Worm (Caenorhabditis elegans) whole organism, L4 larva: ENCODE data around the gene F59B10.5.

ENCODE experiments used
- F26F4.8 ChIP-seq: fragments of 200-800 bp; sonication (Bioruptor generic); conservative IDR thresholded peaks from 2 replicates; pipeline ENCODE4 v1.3.6; 2022; ENCODE audit warnings: missing genetic modification characterization, missing compliant biosample characterization
- F37D6.2 ChIP-seq: sonication (generic microtip); optimal IDR thresholded peaks from 2 replicates; lab custom pipeline; 2016; ENCODE audit warnings: mild to moderate bottlenecking, missing genetic modification characterization, missing compliant biosample characterization
- T20F7.1 ChIP-seq: fragments of 200-800 bp; sonication (Bioruptor generic); optimal IDR thresholded peaks from 2 replicates; lab custom pipeline; 2018; ENCODE audit warnings: mild to moderate bottlenecking, missing genetic modification characterization, missing compliant biosample characterization
- Y105C5A.15 ChIP-seq: fragments of 200-800 bp; sonication (Bioruptor generic); IDR thresholded peaks from 2 replicates; pipeline ENCODE4 v1.3.6; 2022; ENCODE audit warnings: missing genetic modification characterization, missing compliant biosample characterization
- Y48G9A.11 ChIP-seq: fragments of 200-800 bp; sonication (Bioruptor generic); IDR thresholded peaks from 2 replicates; pipeline ENCODE4 v1.3.6; 2022; ENCODE audit warnings: missing genetic modification reagents, missing genetic modification characterization, missing compliant biosample characterization
- Y75B8A.6 ChIP-seq: fragments of 200-800 bp; sonication (Bioruptor generic); IDR thresholded peaks from 2 replicates; pipeline ENCODE4 v1.3.6; 2022; ENCODE audit warnings: missing genetic modification reagents, missing genetic modification characterization, missing compliant biosample characterization
- aha-1 ChIP-seq: fragments of 150-350 bp; peaks from one replicate; lab custom pipeline; 2014; ENCODE audit warnings: missing biosample characterization, missing genetic modification characterization
- attf-4 ChIP-seq: sonication (generic microtip); optimal IDR thresholded peaks from 3 replicates; lab custom pipeline; 2017; ENCODE audit warnings: missing biosample characterization, missing genetic modification characterization
- ceh-28 ChIP-seq: fragments of 150-350 bp; optimal IDR thresholded peaks from 2 replicates; lab custom pipeline; 2014; ENCODE audit warnings: missing biosample characterization, missing genetic modification reagents, missing genetic modification characterization
- ceh-32 ChIP-seq: sonication (generic microtip); optimal IDR thresholded peaks from 2 replicates; lab custom pipeline; 2016; ENCODE audit warnings: mild to moderate bottlenecking, missing genetic modification characterization, missing compliant biosample characterization; ENCODE audit not compliant: poor library complexity
- ceh-44 ChIP-seq: fragments of 200-800 bp; sonication (Bioruptor generic); IDR thresholded peaks from 2 replicates; pipeline ENCODE4 v1.3.6; 2022; ENCODE audit warnings: missing genetic modification reagents, missing genetic modification characterization, missing compliant biosample characterization
- ceh-62 ChIP-seq: sonication (generic microtip); optimal IDR thresholded peaks from 2 replicates; lab custom pipeline; 2017; ENCODE audit warnings: missing biosample characterization, missing genetic modification characterization
- ceh-82 ChIP-seq: sonication (generic microtip); optimal IDR thresholded peaks from 2 replicates; lab custom pipeline; 2017; ENCODE audit warnings: missing biosample characterization, missing genetic modification characterization
- cey-2 ChIP-seq: sonication (generic microtip); optimal IDR thresholded peaks from 3 replicates; lab custom pipeline; 2017; ENCODE audit warnings: missing genetic modification characterization, mild to moderate bottlenecking, missing compliant biosample characterization, antibody characterized with exemption, borderline replicate concordance; ENCODE audit not compliant: insufficient read depth
- daf-16 ChIP-seq, 3 experiments: sonication (generic microtip); optimal IDR thresholded peaks; 2 replicates each; lab custom pipeline; 2016 to 2017; ENCODE audit warnings: missing genetic modification characterization in 3 of 3, missing genetic modification reagents in 3 of 3, mild to moderate bottlenecking in 2 of 3, missing compliant biosample characterization in 2 of 3, missing biosample characterization in 1 of 3, moderate library complexity in 1 of 3
- daf-19 ChIP-seq: fragments of 200-800 bp; sonication (Bioruptor generic); conservative IDR thresholded peaks from 2 replicates; pipeline ENCODE4 v1.3.6; 2022; ENCODE audit warnings: missing genetic modification characterization, missing compliant biosample characterization
- dmd-6 ChIP-seq: fragments of 200-800 bp; sonication (Bioruptor generic); IDR thresholded peaks from 2 replicates; pipeline ENCODE4 v1.3.6; 2022; ENCODE audit warnings: missing genetic modification reagents, missing genetic modification characterization, missing compliant biosample characterization
- dmd-8 ChIP-seq: fragments of 200-800 bp; sonication (Bioruptor generic); IDR thresholded peaks from 2 replicates; pipeline ENCODE4 v1.3.6; 2022; ENCODE audit warnings: missing genetic modification characterization, missing compliant biosample characterization
- dmd-9 ChIP-seq: fragments of 200-800 bp; sonication (Bioruptor generic); IDR thresholded peaks from 2 replicates; pipeline ENCODE4 v1.3.6; 2022; ENCODE audit warnings: missing genetic modification reagents, missing genetic modification characterization, missing compliant biosample characterization
- duxl-1 ChIP-seq: sonication (generic microtip); optimal IDR thresholded peaks from 2 replicates; lab custom pipeline; 2016; ENCODE audit warnings: mild to moderate bottlenecking, missing genetic modification characterization, moderate library complexity, missing compliant biosample characterization; ENCODE audit not compliant: poor library complexity
- dve-1 ChIP-seq: sonication (generic microtip); optimal IDR thresholded peaks from 2 replicates; lab custom pipeline; 2017; ENCODE audit warnings: antibody characterized with exemption, mild to moderate bottlenecking, missing genetic modification characterization, missing compliant biosample characterization; ENCODE audit not compliant: insufficient read depth
- egl-27 ChIP-seq: sonication (generic microtip); optimal IDR thresholded peaks from 3 replicates; lab custom pipeline; 2017; ENCODE audit warnings: missing biosample characterization, missing genetic modification reagents, missing genetic modification characterization
- egl-43 ChIP-seq: fragments of 200-800 bp; sonication (Bioruptor generic); IDR thresholded peaks from 2 replicates; pipeline ENCODE4 v1.3.6; 2022; ENCODE audit warnings: missing genetic modification reagents, missing genetic modification characterization, missing compliant biosample characterization
- fos-1 ChIP-seq: fragments of 150-350 bp; optimal IDR thresholded peaks from 2 replicates; lab custom pipeline; 2014; ENCODE audit warnings: missing biosample characterization, missing genetic modification characterization
- gei-8 ChIP-seq: fragments of 200-800 bp; sonication (Bioruptor generic); optimal IDR thresholded peaks from 2 replicates; lab custom pipeline; 2018; ENCODE audit warnings: mild to moderate bottlenecking, missing genetic modification characterization, missing compliant biosample characterization
- jun-1 ChIP-seq: fragments of 150-350 bp; optimal IDR thresholded peaks from 2 replicates; lab custom pipeline; 2014; ENCODE audit warnings: missing biosample characterization, missing genetic modification reagents, missing genetic modification characterization
- lim-7 ChIP-seq: fragments of 200-800 bp; sonication (Bioruptor generic); IDR thresholded peaks from 2 replicates; pipeline ENCODE4 v1.3.6; 2022; ENCODE audit warnings: missing genetic modification characterization, missing compliant biosample characterization
- lin-38 ChIP-seq: fragments of 200-800 bp; sonication (Bioruptor generic); IDR thresholded peaks from 2 replicates; pipeline ENCODE4 v1.3.6; 2022; ENCODE audit warnings: missing genetic modification reagents, missing genetic modification characterization, missing compliant biosample characterization
- mdl-1 ChIP-seq, 2 experiments: fragments of 150-350 bp in 1 of 2; sonication (generic microtip) in 1 of 2; optimal IDR thresholded peaks; 2 replicates each; lab custom pipeline; 2014 to 2017; ENCODE audit warnings: missing biosample characterization in 2 of 2, missing genetic modification characterization in 2 of 2
- mep-1 ChIP-seq: fragments of 150-350 bp; sonication (generic microtip); optimal IDR thresholded peaks from 3 replicates; lab custom pipeline; 2014; ENCODE audit warnings: missing biosample characterization, missing genetic modification characterization
- mes-2 ChIP-seq: sonication (generic microtip); optimal IDR thresholded peaks from 2 replicates; lab custom pipeline; 2016; ENCODE audit warnings: missing genotype, mild to moderate bottlenecking, missing genetic modification characterization, missing compliant biosample characterization; ENCODE audit not compliant: poor library complexity, severe bottlenecking
- mxl-3 ChIP-seq: fragments of 200-800 bp; sonication (Bioruptor generic); optimal IDR thresholded peaks from 2 replicates; lab custom pipeline; 2018; ENCODE audit warnings: mild to moderate bottlenecking, missing genetic modification characterization, missing compliant biosample characterization
- nhr-102 ChIP-seq: sonication (generic microtip); optimal IDR thresholded peaks from 2 replicates; lab custom pipeline; 2016; ENCODE audit warnings: mild to moderate bottlenecking, missing genetic modification characterization, moderate library complexity, missing compliant biosample characterization
- nhr-25 ChIP-seq: sonication (generic microtip); optimal IDR thresholded peaks from 2 replicates; lab custom pipeline; 2017; ENCODE audit warnings: missing genetic modification characterization, mild to moderate bottlenecking, missing compliant biosample characterization, antibody characterized with exemption, moderate library complexity, borderline replicate concordance; ENCODE audit not compliant: insufficient read depth
- nhr-41 ChIP-seq: fragments of 200-800 bp; sonication (Bioruptor generic); IDR thresholded peaks from 2 replicates; pipeline ENCODE4 v1.3.6; 2022; ENCODE audit warnings: missing genetic modification reagents, missing genetic modification characterization, missing compliant biosample characterization
- nhr-42 ChIP-seq: fragments of 200-800 bp; sonication (Bioruptor generic); IDR thresholded peaks from 2 replicates; pipeline ENCODE4 v1.3.6; 2022; ENCODE audit warnings: missing genetic modification characterization, missing compliant biosample characterization
- nhr-48 ChIP-seq: sonication (generic microtip); optimal IDR thresholded peaks from 2 replicates; lab custom pipeline; 2016; ENCODE audit warnings: mild to moderate bottlenecking, missing genetic modification characterization, missing compliant biosample characterization
- nhr-76 ChIP-seq: fragments of 150-350 bp; optimal IDR thresholded peaks from 2 replicates; lab custom pipeline; 2014; ENCODE audit warnings: missing biosample characterization, missing genetic modification characterization
- pqm-1 ChIP-seq: sonication (generic microtip); optimal IDR thresholded peaks from 2 replicates; lab custom pipeline; 2017; ENCODE audit warnings: missing biosample characterization, missing genetic modification characterization
- rbr-2 ChIP-seq: sonication (generic microtip); optimal IDR thresholded peaks from 2 replicates; lab custom pipeline; 2016; ENCODE audit warnings: missing genotype, missing genetic modification characterization, missing compliant biosample characterization
- set-16 ChIP-seq: fragments of 200-800 bp; sonication (Bioruptor generic); IDR thresholded peaks from 2 replicates; pipeline ENCODE4 v1.3.6; 2022; ENCODE audit warnings: missing genetic modification reagents, missing genetic modification characterization, missing compliant biosample characterization
- skn-1 ChIP-seq: fragments of 150-350 bp; optimal IDR thresholded peaks from 2 replicates; lab custom pipeline; 2014; ENCODE audit warnings: missing biosample characterization, missing genetic modification characterization
- snpc-1.2 ChIP-seq: fragments of 200-800 bp; sonication (Bioruptor generic); IDR thresholded peaks from 2 replicates; pipeline ENCODE4 v1.3.6; 2022; ENCODE audit warnings: missing genetic modification reagents, missing genetic modification characterization, missing compliant biosample characterization
- spr-1 ChIP-seq: sonication (generic microtip); optimal IDR thresholded peaks from 2 replicates; lab custom pipeline; 2016; ENCODE audit warnings: mild to moderate bottlenecking, missing genetic modification characterization, missing compliant biosample characterization
- spr-3 ChIP-seq: fragments of 200-800 bp; sonication (Bioruptor generic); optimal IDR thresholded peaks from 2 replicates; lab custom pipeline; 2018; ENCODE audit warnings: mild to moderate bottlenecking, missing genetic modification characterization, missing compliant biosample characterization
- unc-130 ChIP-seq: sonication (generic microtip); optimal IDR thresholded peaks from 2 replicates; lab custom pipeline; 2016; ENCODE audit warnings: missing genetic modification reagents, missing genetic modification characterization, missing compliant biosample characterization
- unc-62 ChIP-seq, 3 experiments: fragments of 150-350 bp in 1 of 3; sonication (generic microtip); optimal IDR thresholded peaks in 2 of 3; peaks in 1 of 3; 1 replicate in 1 of 3; 2 replicates in 2 of 3; lab custom pipeline; 2014 to 2017; ENCODE audit warnings: missing biosample characterization in 3 of 3, missing genetic modification characterization in 3 of 3, missing genetic modification reagents in 3 of 3, missing genotype in 1 of 3
- zfp-2 ChIP-seq: sonication (generic microtip); optimal IDR thresholded peaks from 2 replicates; lab custom pipeline; 2016; ENCODE audit warnings: mild to moderate bottlenecking, missing genetic modification characterization, missing compliant biosample characterization
- zip-2 ChIP-seq: fragments of 150-350 bp; optimal IDR thresholded peaks from 2 replicates; lab custom pipeline; 2014; ENCODE audit warnings: missing biosample characterization, missing genetic modification characterization

Gene F59B10.5

DNA sequence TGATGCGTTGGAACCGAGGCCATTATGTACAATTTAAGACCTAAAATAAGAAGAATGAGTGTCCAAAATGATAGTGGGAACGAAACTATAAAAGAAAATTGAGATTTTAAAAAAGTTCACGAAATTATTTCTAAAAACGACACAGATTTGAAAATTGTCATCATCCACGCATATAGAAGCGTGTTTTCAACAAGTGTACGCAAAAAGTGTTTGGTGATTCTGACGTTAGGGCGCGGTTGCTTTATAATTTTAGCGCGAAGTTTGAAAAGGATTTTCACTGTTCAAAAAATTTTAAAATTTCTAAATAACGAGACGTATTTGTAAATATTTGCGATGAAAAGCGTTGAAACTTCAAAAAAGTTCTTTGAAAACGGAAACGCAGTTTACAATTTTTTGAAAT lies 39.9 kb upstream of the F59B10.5 start, which contains the start of gene cdc-48.1 (continued):
- peak; percentile 72; the same call in 1 of the 2 replicates for TF ChIP-seq dmd-8 (GFP tag; lab: Robert Waterston, UW)
- TF ChIP-seq mes-2 (tag; lab: Kevin White, UChicago), result peak; percentile 100
- TF ChIP-seq dve-1 (tag; lab: Kevin White, UChicago), result peak; percentile 100
- TF ChIP-seq nhr-76 (tag; lab: Kevin White, UChicago), result peak; percentile 91
- TF ChIP-seq rbr-2 (tag; lab: Kevin White, UChicago), result peak; percentile 99
- peak; percentile 54; the same call in 1 of the 2 replicates for TF ChIP-seq F26F4.8 (GFP tag; lab: Robert Waterston, UW)
- TF ChIP-seq nhr-102 (tag; lab: Kevin White, UChicago), result peak; percentile 98
- peak; percentile 73 to 98 for TF ChIP-seq mdl-1 (tag; optimal IDR thresholded peaks at IDR 0.05; lab: Kevin White, UChicago)
- TF ChIP-seq set-16 (GFP tag; lab: Robert Waterston, UW), result peak; percentile 30; the same call in 1 of the 2 replicates
- TF ChIP-seq ceh-82, result peak; percentile 74
- TF ChIP-seq nhr-25 (tag; lab: Kevin White, UChicago), result peak; percentile 98
- TF ChIP-seq ceh-44 (GFP tag; lab: Robert Waterston, UW), result peak; percentile 96
- TF ChIP-seq skn-1 (tag; lab: Kevin White, UChicago), result peak; percentile 73
- TF ChIP-seq duxl-1 (tag; lab: Kevin White, UChicago), result peak; percentile 98
- TF ChIP-seq dmd-9 (GFP tag; lab: Robert Waterston, UW), result peak; percentile 98
- TF ChIP-seq nhr-41, result peak; percentile 97
- peak; percentile 83 for TF ChIP-seq lim-7 (GFP tag; lab: Robert Waterston, UW)
- TF ChIP-seq lin-38, result peak; percentile 100
- TF ChIP-seq Y105C5A.15 (GFP tag; lab: Robert Waterston, UW), result peak; percentile 93
- TF ChIP-seq ceh-62 (tag; lab: Kevin White, UChicago), result peak; percentile 49
- peak; percentile 100 for TF ChIP-seq aha-1 (tag; lab: Kevin White, UChicago)
- peak; percentile 93 for TF ChIP-seq fos-1
- TF ChIP-seq spr-1 (tag; lab: Kevin White, UChicago), result peak; percentile 98
- TF ChIP-seq jun-1, result peak; percentile 97
- peak; percentile 98 for TF ChIP-seq pqm-1 (tag; lab: Kevin White, UChicago)
- TF ChIP-seq spr-3, result peak; percentile 98
- peak; percentile 95 for TF ChIP-seq cey-2 (tag; lab: Kevin White, UChicago)
- peak; percentile 95 for TF ChIP-seq zip-2 (tag; lab: Kevin White, UChicago)
- peak; percentile 99 for TF ChIP-seq Y75B8A.6
- TF ChIP-seq ceh-32 (tag; lab: Kevin White, UChicago), result peak; percentile 81
- TF ChIP-seq unc-62 (GFP tag; optimal IDR thresholded peaks at IDR 0.05 in 1 of 2; lab: Kevin White, UChicago), result peak; percentile 19 to 100
- TF ChIP-seq unc-62 (tag; optimal IDR thresholded peaks at IDR 0.05; lab: Kevin White, UChicago), result no peak
- TF ChIP-seq Y48G9A.11 (GFP tag; lab: Robert Waterston, UW), result peak; percentile 95
- peak; percentile 100 for TF ChIP-seq mep-1 (tag; lab: Kevin White, UChicago)
- peak; percentile 97 for TF ChIP-seq nhr-48 (tag; lab: Kevin White, UChicago)
- peak; percentile 73 for TF ChIP-seq attf-4
- peak; percentile 100 for TF ChIP-seq dmd-6 (GFP tag; lab: Robert Waterston, UW)
- TF ChIP-seq T20F7.1, result peak; percentile 99
- peak; percentile 96 for TF ChIP-seq gei-8 (GFP tag; lab: Kevin White, UChicago)
- TF ChIP-seq egl-27 (tag; lab: Kevin White, UChicago), result peak; percentile 65
- peak; percentile 99 for TF ChIP-seq nhr-42 (GFP tag; lab: Robert Waterston, UW)
- TF ChIP-seq daf-16 (GFP tag; optimal IDR thresholded peaks at IDR 0.05; lab: Kevin White, UChicago), result peak; percentile 91 to 94
- TF ChIP-seq daf-16 (tag; optimal IDR thresholded peaks at IDR 0.05; lab: Kevin White, UChicago), result peak; percentile 97
- TF ChIP-seq daf-19, result peak; percentile 98
- peak; percentile 94 for TF ChIP-seq snpc-1.2 (GFP tag; lab: Robert Waterston, UW)
- peak; percentile 72 for TF ChIP-seq ceh-28
- TF ChIP-seq unc-130 (GFP tag; lab: Kevin White, UChicago), result peak; percentile 98
- TF ChIP-seq egl-43, result peak; percentile 95
- peak; percentile 94 for TF ChIP-seq zfp-2
- peak; percentile 96 for TF ChIP-seq mxl-3
- TF ChIP-seq F37D6.2, result peak; percentile 97
